Worm (Caenorhabditis elegans): ENCODE results near the gene F58F12.12.

The F58F12.12 gene

DNA sequence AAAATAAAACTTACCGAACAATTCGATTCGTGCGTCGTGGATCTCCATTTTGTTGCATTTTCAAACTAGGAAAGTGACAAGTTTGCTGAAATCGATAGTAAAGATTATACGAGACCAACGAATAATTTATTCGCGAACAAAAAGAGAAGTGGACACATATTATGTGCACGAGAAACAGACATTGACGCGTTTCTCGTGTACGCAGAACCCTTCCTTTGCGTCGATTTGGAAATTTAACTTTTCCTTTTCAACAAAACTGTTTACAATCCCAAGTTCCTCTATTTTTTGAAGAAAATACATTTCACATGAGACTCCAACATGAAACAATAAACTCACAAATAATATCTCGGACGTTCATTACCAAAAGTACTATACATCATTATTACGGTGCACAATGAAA, 20.1 kb upstream of the F58F12.12 start, which contains the start of gene K10B2.4:
Gene K10B2.4 (minus strand): TSS at position 138 of the 400 bp plus-strand sequence.
- TF ChIP-seq lsy-12 (tag; optimal IDR thresholded peaks at IDR 0.05) (peak; percentile 43), snpc-4 (tag; optimal IDR thresholded peaks at IDR 0.05) (peak; percentile 78), pqm-1 (tag; optimal IDR thresholded peaks at IDR 0.05) (no peak), pha-4 (tag; optimal IDR thresholded peaks at IDR 0.05) (peak; percentile 85), ceh-28 (tag; optimal IDR thresholded peaks at IDR 0.05) (peak; percentile 21), lin-39 (tag; optimal IDR thresholded peaks at IDR 0.05) (peak; percentile 45), fkh-10 (GFP tag; optimal IDR thresholded peaks at IDR 0.05) (no peak), nfya-1 (tag; optimal IDR thresholded peaks at IDR 0.05; ENCODE audit: insufficient read depth) (peak; percentile 73), ama-1 (optimal IDR thresholded peaks at IDR 0.05) (peak; percentile 13), hmg-11 (tag; optimal IDR thresholded peaks at IDR 0.05) (peak; percentile 56), mml-1 (tag; optimal IDR thresholded peaks at IDR 0.05) (no peak), nhr-23 (tag; optimal IDR thresholded peaks at IDR 0.05) (peak; percentile 71), mdl-1 (tag; optimal IDR thresholded peaks at IDR 0.05) (no peak), nhr-25 (tag; optimal IDR thresholded peaks at IDR 0.05) (peak; percentile 67), elt-2 (tag; optimal IDR thresholded peaks at IDR 0.05) (peak; percentile 40), lin-15B (tag; optimal IDR thresholded peaks at IDR 0.05) (peak; percentile 76)

DNA sequence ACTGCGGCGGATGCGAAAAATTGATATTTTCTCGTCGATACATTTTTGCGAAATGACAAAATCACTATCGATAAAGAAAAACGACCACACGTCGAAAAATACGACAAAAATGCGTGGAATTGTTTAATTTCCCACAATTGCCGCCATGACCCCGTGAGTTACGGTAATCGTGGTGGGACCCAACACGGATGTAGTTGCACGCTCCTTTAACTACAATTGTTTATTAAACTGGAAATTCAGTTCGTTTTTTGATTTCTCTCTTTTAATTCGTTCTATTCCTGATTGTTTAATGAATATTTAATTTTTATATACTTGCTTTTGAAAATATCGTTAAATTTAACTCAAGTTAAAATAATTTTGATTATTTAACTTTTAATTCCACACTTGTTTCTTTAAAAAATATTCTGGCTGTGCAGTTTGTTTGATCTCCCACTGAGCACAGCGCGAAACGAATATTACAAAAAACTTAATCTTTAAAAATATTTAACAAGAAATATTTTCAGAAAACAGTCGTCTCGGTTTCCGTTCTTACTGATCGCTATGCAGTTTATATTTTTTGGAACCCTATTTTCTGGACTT, 15.6 kb upstream of the F58F12.12 start, which contains the start of the genes ani-2 and clec-88:
Gene ani-2 (minus strand): TSS at position 131 of the 579 bp plus-strand sequence.
Gene clec-88 (plus strand): TSS at position 486 of the 579 bp plus-strand sequence.
- TF ChIP-seq jun-1 (tag; optimal IDR thresholded peaks at IDR 0.05) (no peak), elt-3 (tag; optimal IDR thresholded peaks at IDR 0.05) (no peak), fkh-10 (GFP tag; optimal IDR thresholded peaks at IDR 0.05) (no peak), ZK546.5 (tag; optimal IDR thresholded peaks at IDR 0.05) (no peak), nfya-1 (tag; optimal IDR thresholded peaks at IDR 0.05; ENCODE audit: insufficient read depth) (no peak), elt-2 (tag; optimal IDR thresholded peaks at IDR 0.05) (no peak), nhr-76 (tag; optimal IDR thresholded peaks at IDR 0.05) (no peak), pqm-1 (tag; optimal IDR thresholded peaks at IDR 0.05) (no peak), nhr-67 (tag; optimal IDR thresholded peaks at IDR 0.05) (no peak), nhr-77 (tag; optimal IDR thresholded peaks at IDR 0.05) (no peak)

DNA sequence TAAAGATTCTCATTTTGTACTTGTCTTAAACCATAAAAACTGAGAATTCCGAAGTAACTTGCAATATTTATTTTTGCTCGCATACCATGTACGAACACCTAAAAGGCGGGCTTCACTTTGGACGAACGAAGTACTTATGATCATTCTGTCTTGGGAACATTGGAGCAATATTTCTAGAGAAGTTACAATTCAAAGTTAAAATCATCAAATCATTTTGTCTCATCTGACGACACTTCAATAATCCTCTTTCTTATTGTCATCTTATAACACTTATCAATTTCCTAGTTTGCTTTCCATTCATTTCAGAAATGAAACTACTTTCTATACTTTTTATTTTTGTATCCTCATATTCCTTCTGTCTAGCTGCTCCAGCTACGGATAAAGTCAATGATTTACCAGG, 14.3 kb upstream of the F58F12.12 start, which contains the start of gene ctsa-4.1:
Gene ctsa-4.1 (plus strand): TSS at position 301 of the 400 bp plus-strand sequence.
- TF ChIP-seq snpc-4 (tag; optimal IDR thresholded peaks at IDR 0.05) (no peak), ceh-9 (tag; optimal IDR thresholded peaks at IDR 0.05) (no peak), nhr-237 (tag; optimal IDR thresholded peaks at IDR 0.05) (no peak), nhr-11 (tag; optimal IDR thresholded peaks at IDR 0.05) (no peak), nhr-77 (tag; optimal IDR thresholded peaks at IDR 0.05) (no peak), ama-1 (optimal IDR thresholded peaks at IDR 0.05) (no peak), fkh-10 (GFP tag; optimal IDR thresholded peaks at IDR 0.05) (no peak), sea-2 (GFP tag; optimal IDR thresholded peaks at IDR 0.05) (no peak), elt-1 (tag; optimal IDR thresholded peaks at IDR 0.05) (no peak), nhr-76 (tag; optimal IDR thresholded peaks at IDR 0.05) (no peak)

DNA sequence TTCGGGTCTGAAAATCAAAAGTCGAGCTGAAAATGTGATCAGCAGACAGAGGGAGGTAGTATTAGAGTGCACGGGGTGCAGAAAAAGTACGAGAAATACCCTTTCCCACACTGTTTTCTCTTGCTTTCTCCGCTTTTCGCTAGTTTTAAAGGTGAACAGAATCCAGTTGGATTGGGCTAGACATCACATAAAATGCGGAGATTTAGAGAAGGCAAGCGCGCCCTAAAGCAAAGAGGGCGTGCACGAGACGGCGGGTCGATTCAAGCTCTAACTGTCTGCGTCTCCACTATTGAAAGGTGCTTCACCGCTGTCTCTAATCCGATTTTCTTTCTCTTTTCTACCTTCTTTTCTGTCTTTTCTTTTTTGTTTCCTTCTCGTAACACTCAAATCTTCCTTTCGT, 10.9 kb upstream of the F58F12.12 start:
- no peak for TF ChIP-seq sea-2 (GFP tag; optimal IDR thresholded peaks at IDR 0.05)
- TF ChIP-seq aly-2 (tag; optimal IDR thresholded peaks at IDR 0.05) = no peak
- no peak for TF ChIP-seq elt-3 (tag; optimal IDR thresholded peaks at IDR 0.05)
- TF ChIP-seq nhr-43 (tag; optimal IDR thresholded peaks at IDR 0.05; ENCODE audit: poor library complexity, severe bottlenecking) = peak; percentile 67
- TF ChIP-seq lsy-12 (tag; optimal IDR thresholded peaks at IDR 0.05) = peak; percentile 52
- peak; percentile 89 for TF ChIP-seq nfya-1 (tag; optimal IDR thresholded peaks at IDR 0.05; ENCODE audit: insufficient read depth)
- TF ChIP-seq R02D3.7 (tag; optimal IDR thresholded peaks at IDR 0.05) = peak; percentile 53
- peak; percentile 89 for TF ChIP-seq hmg-11 (tag; optimal IDR thresholded peaks at IDR 0.05)
- TF ChIP-seq unc-39 (tag; optimal IDR thresholded peaks at IDR 0.05) = no peak
- TF ChIP-seq mml-1 (tag; optimal IDR thresholded peaks at IDR 0.05) = no peak
- no peak for TF ChIP-seq nhr-12 (tag; optimal IDR thresholded peaks at IDR 0.05)
- TF ChIP-seq fkh-2 (tag; optimal IDR thresholded peaks at IDR 0.05) = no peak
- TF ChIP-seq snpc-4 (tag; optimal IDR thresholded peaks at IDR 0.05) = peak; percentile 64
- TF ChIP-seq egl-27 (tag; optimal IDR thresholded peaks at IDR 0.05) = peak; percentile 14
- TF ChIP-seq daf-12 (tag; optimal IDR thresholded peaks at IDR 0.05) = no peak
- peak; percentile 70 for TF ChIP-seq pqm-1 (tag; optimal IDR thresholded peaks at IDR 0.05)
- TF ChIP-seq jun-1 (tag; optimal IDR thresholded peaks at IDR 0.05) = peak; percentile 51
- no peak for TF ChIP-seq ztf-11 (tag; optimal IDR thresholded peaks at IDR 0.05)
- TF ChIP-seq zag-1 (tag; optimal IDR thresholded peaks at IDR 0.05) = no peak
- no peak for TF ChIP-seq nhr-28 (tag; optimal IDR thresholded peaks at IDR 0.05)
- peak; percentile 83 for TF ChIP-seq ceh-28 (tag; optimal IDR thresholded peaks at IDR 0.05)
- no peak for TF ChIP-seq eor-1 (tag; optimal IDR thresholded peaks at IDR 0.05)
- peak; percentile 35 for TF ChIP-seq egl-5 (tag; optimal IDR thresholded peaks at IDR 0.05)
- TF ChIP-seq ztf-4 (tag; optimal IDR thresholded peaks at IDR 0.05) = no peak
- no peak for TF ChIP-seq ceh-16 (tag; optimal IDR thresholded peaks at IDR 0.05)
- no peak for TF ChIP-seq unc-62 (GFP tag; optimal IDR thresholded peaks at IDR 0.05)
- peak; percentile 83 for TF ChIP-seq lin-39 (tag; optimal IDR thresholded peaks at IDR 0.05)
- peak; percentile 32 for TF ChIP-seq tbx-2 (tag; optimal IDR thresholded peaks at IDR 0.05)
- no peak for TF ChIP-seq ceh-9 (tag; optimal IDR thresholded peaks at IDR 0.05)
- peak; percentile 83 for TF ChIP-seq pha-4 (tag; optimal IDR thresholded peaks at IDR 0.05)
- TF ChIP-seq nhr-77 (tag; optimal IDR thresholded peaks at IDR 0.05) = no peak
